Fruit fly (Drosophila melanogaster) whole organism, pupa: ENCODE data around the gene CG13653.

Source experiments
- CG17806 ChIP-seq: fragments of 200-800 bp; sonication (Bioruptor generic); optimal IDR thresholded peaks from 2 replicates; lab custom pipeline; 2018; ENCODE audit warnings: missing biosample characterization, mild to moderate bottlenecking, missing genetic modification characterization, moderate library complexity
- D1 ChIP-seq: fragments of 200-800 bp; sonication (Bioruptor generic); optimal IDR thresholded peaks from 2 replicates; lab custom pipeline; 2018; ENCODE audit warnings: missing biosample characterization, mild to moderate bottlenecking, missing genetic modification characterization, moderate library complexity
- gl ChIP-seq: fragments of 200-800 bp; sonication (Bioruptor generic); optimal IDR thresholded peaks from 2 replicates; lab custom pipeline; 2018; ENCODE audit warnings: missing biosample characterization, mild to moderate bottlenecking, missing genetic modification characterization

DNA sequence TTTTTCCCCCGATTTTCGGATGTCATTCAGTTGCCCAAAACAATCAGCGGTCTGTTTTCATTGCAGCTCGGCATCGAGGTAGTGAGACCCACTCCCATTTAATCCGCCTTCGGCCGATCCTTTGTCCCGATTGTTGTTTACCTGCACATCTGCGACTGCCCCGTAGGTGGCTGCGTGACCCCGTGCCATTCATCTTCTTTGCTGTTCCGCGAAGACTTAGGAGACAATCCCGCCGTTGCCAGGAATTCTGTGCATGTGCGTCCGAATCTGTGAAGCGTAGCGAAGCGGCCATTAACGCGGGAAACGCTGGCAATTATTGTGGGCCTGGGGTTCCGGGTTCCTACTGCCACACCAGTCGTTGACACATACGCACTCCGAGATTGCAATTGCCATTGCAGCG, 22.4 kb upstream of the CG13653 start:
- no peak for TF ChIP-seq gl (tag; lab: Kevin White, UChicago)
- no peak for TF ChIP-seq CG17806 (tag; lab: Kevin White, UChicago)
- TF ChIP-seq D1 (tag; lab: Kevin White, UChicago), result no peak
